Fruit fly (Drosophila melanogaster): ENCODE measurements around the gene CG32221.
A peak's percentile ranks its signal among the peaks of the same experiment; 100 is the strongest.

Gene CG32221

dm6 chr3L:19794203-19794802 is 40.2 kb upstream of the CG32221 start (continued):
- no peak for TF ChIP-seq sc (optimal IDR thresholded peaks at IDR 0.05)
- TF ChIP-seq sc (GFP tag; optimal IDR thresholded peaks at IDR 0.05) = peak; percentile 63
- TF ChIP-seq Aef1 (GFP tag; IDR thresholded peaks at IDR 0.05) = no peak
- peak; percentile 78 for TF ChIP-seq Drgx (GFP tag; IDR thresholded peaks at IDR 0.05)
- TF ChIP-seq jumu (GFP tag; optimal IDR thresholded peaks at IDR 0.05) = peak; percentile 65
- TF ChIP-seq CG3065 (GFP tag; optimal IDR thresholded peaks at IDR 0.05) = peak; percentile 51
- peak; percentile 82 for TF ChIP-seq Xrp1 (GFP tag; IDR thresholded peaks at IDR 0.05)
- TF ChIP-seq peb (GFP tag; IDR thresholded peaks at IDR 0.05) = peak; percentile 12; the same call in 1 of the 2 replicates
- TF ChIP-seq CG31441 (GFP tag; IDR thresholded peaks at IDR 0.05) = peak; percentile 91
- 0 out of 3 replicates have a peak, but pooled peaks have one; percentile 11 for TF ChIP-seq C15 (GFP tag; IDR thresholded peaks at IDR 0.05)
- peak; percentile 56; the same call in 1 of the 2 replicates for TF ChIP-seq sim (GFP tag; IDR thresholded peaks at IDR 0.05)
- TF ChIP-seq CG8290 (GFP tag; optimal IDR thresholded peaks at IDR 0.05) = peak; percentile 36
- peak; percentile 34 to 88 for TF ChIP-seq CG8290 (tag; optimal IDR thresholded peaks at IDR 0.05)
- TF ChIP-seq sug (tag; optimal IDR thresholded peaks at IDR 0.05) = peak; percentile 89
- TF ChIP-seq CG16863 (GFP tag; optimal IDR thresholded peaks at IDR 0.05) = peak; percentile 79
- peak; percentile 86 for TF ChIP-seq CG8924 (tag; optimal IDR thresholded peaks at IDR 0.05)
- TF ChIP-seq Dip2 (GFP tag; IDR thresholded peaks at IDR 0.05) = no peak
- peak; percentile 75 for TF ChIP-seq sob (GFP tag; IDR thresholded peaks at IDR 0.05)
- TF ChIP-seq CG9727 (GFP tag; optimal IDR thresholded peaks at IDR 0.05) = peak; percentile 94
- TF ChIP-seq trh (GFP tag; optimal IDR thresholded peaks at IDR 0.05) = peak; percentile 28
- peak; percentile 93 for TF ChIP-seq CG4328 (GFP tag; optimal IDR thresholded peaks at IDR 0.05)
- TF ChIP-seq D19B (GFP tag; optimal IDR thresholded peaks at IDR 0.05) = peak; percentile 72
- peak; percentile 66 for TF ChIP-seq CG12155 (GFP tag; optimal IDR thresholded peaks at IDR 0.05)
- peak; percentile 32 for TF ChIP-seq TFAM (GFP tag; optimal IDR thresholded peaks at IDR 0.05)
- TF ChIP-seq ind (GFP tag; optimal IDR thresholded peaks at IDR 0.05) = peak; percentile 81
- 0 out of 3 replicates have a peak, but pooled peaks have one; percentile 19 for TF ChIP-seq z (GFP tag; IDR thresholded peaks at IDR 0.05)
- TF ChIP-seq vfl (GFP tag; optimal IDR thresholded peaks at IDR 0.05) = peak; percentile 64
- peak; percentile 69 for TF ChIP-seq kah (GFP tag; optimal IDR thresholded peaks at IDR 0.05)
- TF ChIP-seq MTF-1 (GFP tag; optimal IDR thresholded peaks at IDR 0.05; ENCODE audit: borderline replicate concordance) = peak; percentile 66
- TF ChIP-seq tup (GFP tag; optimal IDR thresholded peaks at IDR 0.05) = peak; percentile 54
- peak; percentile 81; the same call in 2 of the 3 replicates for TF ChIP-seq dysf (GFP tag; IDR thresholded peaks at IDR 0.05)
- peak; percentile 68 for TF ChIP-seq tx (GFP tag; optimal IDR thresholded peaks at IDR 0.05)
- peak; percentile 72 for TF ChIP-seq CG33557 (GFP tag; optimal IDR thresholded peaks at IDR 0.05)
- TF ChIP-seq knrl (GFP tag; IDR thresholded peaks at IDR 0.05; ENCODE audit: partially characterized antibody) = no peak
- TF ChIP-seq mam (GFP tag; optimal IDR thresholded peaks at IDR 0.05) = peak; percentile 83
- no peak for TF ChIP-seq hth (optimal IDR thresholded peaks at IDR 0.05)
- TF ChIP-seq Dbx (GFP tag; IDR thresholded peaks at IDR 0.05) = peak; percentile 78
- TF ChIP-seq Bgb (GFP tag; IDR thresholded peaks at IDR 0.05; ENCODE audit: partially characterized antibody) = peak; percentile 57
- peak; percentile 52 for TF ChIP-seq CG2116 (GFP tag; optimal IDR thresholded peaks at IDR 0.05)
- peak; percentile 74 for TF ChIP-seq tgo (GFP tag; IDR thresholded peaks at IDR 0.05)
- TF ChIP-seq CG10565 (GFP tag; optimal IDR thresholded peaks at IDR 0.05) = peak; percentile 53
- TF ChIP-seq dan (GFP tag; IDR thresholded peaks at IDR 0.05) = no peak
- TF ChIP-seq CG15479 (GFP tag; optimal IDR thresholded peaks at IDR 0.05) = no peak
- TF ChIP-seq Gug (GFP tag; IDR thresholded peaks at IDR 0.05) = peak; percentile 54; the same call in 2 of the 4 replicates
- TF ChIP-seq seq (GFP tag; IDR thresholded peaks at IDR 0.05) = peak; percentile 76
- peak; percentile 52 for TF ChIP-seq CG30431 (GFP tag; optimal IDR thresholded peaks at IDR 0.05)
- peak; percentile 91 for TF ChIP-seq lab (GFP tag; optimal IDR thresholded peaks at IDR 0.05)
- TF ChIP-seq CG7271 (tag; optimal IDR thresholded peaks at IDR 0.05) = no peak
- peak; percentile 78 for TF ChIP-seq nom (GFP tag; optimal IDR thresholded peaks at IDR 0.05)
- TF ChIP-seq Chrac-16 (GFP tag; optimal IDR thresholded peaks at IDR 0.05) = peak; percentile 76
- TF ChIP-seq danr (GFP tag; IDR thresholded peaks at IDR 0.05) = no peak
